5 worm cellular contexts compared by ENCODE assay signal in the genomic region with DNA sequence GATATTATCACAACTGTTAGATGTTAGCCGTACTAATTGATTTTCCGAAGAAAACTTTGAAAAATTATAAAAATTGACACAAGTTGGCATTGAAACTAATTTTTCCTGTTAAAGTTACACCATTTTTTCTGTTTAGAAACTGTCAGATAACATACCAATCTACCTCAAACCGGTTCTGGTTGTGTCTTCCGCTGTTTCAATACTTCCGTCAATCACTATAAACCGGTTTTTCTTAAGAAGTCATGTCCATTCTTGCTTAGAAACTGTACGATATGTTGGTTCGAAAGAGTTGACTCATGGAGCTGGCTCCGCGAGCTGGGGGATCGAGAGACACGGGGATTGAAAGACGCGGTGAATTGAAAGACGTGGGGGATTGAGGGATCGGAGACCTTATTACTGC.
TF ChIP-seq lines count a peak whose summit lies in the region.

No protein-coding gene starts in this region.

TF ChIP-seq in whole organism, L1 larva, 84 proteins besides CTCF, POLR2A, EP300 and RAD21 (continues in another document):
- no peak for TF ChIP-seq lir-3 (tag; optimal IDR thresholded peaks at IDR 0.05; lab: Kevin White, UChicago; ENCODE audit: poor library complexity)
- peak in 1 of 2 experiments; percentile 12 for TF ChIP-seq lsy-2 (tag; optimal IDR thresholded peaks at IDR 0.05; lab: Kevin White, UChicago)
- TF ChIP-seq nhr-85 (tag; lab: Kevin White, UChicago): peak; percentile 70
- no peak for TF ChIP-seq elt-2 (tag; optimal IDR thresholded peaks at IDR 0.05; lab: Kevin White, UChicago)
- TF ChIP-seq C04F5.9 (tag; optimal IDR thresholded peaks at IDR 0.05; lab: Kevin White, UChicago): no peak
- TF ChIP-seq lin-14 (GFP tag; optimal IDR thresholded peaks at IDR 0.05; lab: Kevin White, UChicago): peak; percentile 61
- TF ChIP-seq tbx-2 (tag; optimal IDR thresholded peaks at IDR 0.05; lab: Kevin White, UChicago): peak; percentile 3
- TF ChIP-seq nhr-19 (GFP tag; conservative IDR thresholded peaks at IDR 0.05; lab: Robert Waterston, UW): no peak
- TF ChIP-seq egl-27 (tag; optimal IDR thresholded peaks at IDR 0.05; lab: Kevin White, UChicago): no peak
- no peak for TF ChIP-seq unc-62 (GFP tag; optimal IDR thresholded peaks at IDR 0.05; lab: Kevin White, UChicago)
- no peak for TF ChIP-seq rnt-1 (tag; optimal IDR thresholded peaks at IDR 0.05; lab: Kevin White, UChicago)
- peak in 1 of 6 experiments; percentile 27 for TF ChIP-seq elt-3 (tag; optimal IDR thresholded peaks at IDR 0.05; lab: Kevin White, UChicago)
- TF ChIP-seq lin-35 (GFP tag; optimal IDR thresholded peaks at IDR 0.05; lab: Kevin White, UChicago): no peak
- no peak for TF ChIP-seq unc-130 (tag; optimal IDR thresholded peaks at IDR 0.05; lab: Kevin White, UChicago)
- TF ChIP-seq ceh-88 (GFP tag; IDR thresholded peaks at IDR 0.05; lab: Robert Waterston, UW): no peak
- peak; percentile 47 for TF ChIP-seq blmp-1 (tag; optimal IDR thresholded peaks at IDR 0.05; lab: Kevin White, UChicago)
- peak; percentile 88 for TF ChIP-seq grh-1 (GFP tag; IDR thresholded peaks at IDR 0.05; lab: Robert Waterston, UW)
- no peak for TF ChIP-seq nhr-11 (tag; optimal IDR thresholded peaks at IDR 0.05; lab: Kevin White, UChicago)

TF ChIP-seq in whole organism, L2 larva, 48 proteins besides CTCF, POLR2A, EP300 and RAD21:
- TF ChIP-seq sma-9 (GFP tag; optimal IDR thresholded peaks at IDR 0.05; lab: Kevin White, UChicago): no peak
- TF ChIP-seq sma-9 (tag; optimal IDR thresholded peaks at IDR 0.05; lab: Kevin White, UChicago): no peak
- TF ChIP-seq nhr-25 (tag; optimal IDR thresholded peaks at IDR 0.05; lab: Kevin White, UChicago): peak; percentile 48

TF ChIP-seq in whole organism, L3 larva, 47 proteins besides CTCF, POLR2A, EP300 and RAD21:
- TF ChIP-seq nhr-25 (tag; optimal IDR thresholded peaks at IDR 0.05; lab: Kevin White, UChicago) (peak; percentile 58), nhr-23 (tag; optimal IDR thresholded peaks at IDR 0.05; lab: Kevin White, UChicago) (peak; percentile 30), nhr-12 (tag; optimal IDR thresholded peaks at IDR 0.05; lab: Kevin White, UChicago) (no peak), R02D3.7 (tag; optimal IDR thresholded peaks at IDR 0.05; lab: Kevin White, UChicago) (no peak), nhr-11 (tag; optimal IDR thresholded peaks at IDR 0.05; lab: Kevin White, UChicago) (no peak), pqm-1 (tag; optimal IDR thresholded peaks at IDR 0.05; lab: Kevin White, UChicago) (no peak)

TF ChIP-seq in whole organism, L4 larva, 104 proteins besides CTCF, POLR2A, EP300 and RAD21:
- TF ChIP-seq nhr-48 (tag; optimal IDR thresholded peaks at IDR 0.05; lab: Kevin White, UChicago) (no peak), hlh-11 (tag; optimal IDR thresholded peaks at IDR 0.05; lab: Kevin White, UChicago) (peak; percentile 15), Y105C5A.15 (GFP tag; IDR thresholded peaks at IDR 0.05; lab: Robert Waterston, UW) (0 out of 2 replicates have a peak, but pooled peaks have one; percentile 43)

TF ChIP-seq in whole organism, young adult, 124 proteins besides CTCF, POLR2A, EP300 and RAD21:
- TF ChIP-seq ztf-26 (tag; optimal IDR thresholded peaks at IDR 0.05; lab: Kevin White, UChicago) (no peak), lin-26 (GFP tag; IDR thresholded peaks at IDR 0.05; lab: Robert Waterston, UW) (peak; percentile 59; the same call in 1 of the 2 replicates), lsy-27 (tag; optimal IDR thresholded peaks at IDR 0.05; lab: Kevin White, UChicago; ENCODE audit: borderline replicate concordance, insufficient read depth) (no peak), lsl-1 (GFP tag; optimal IDR thresholded peaks at IDR 0.05; lab: Kevin White, UChicago) (no peak)
